Worm (Caenorhabditis elegans) whole organism, L1 larva: Measurements from ENCODE around the gene snb-7.

Source experiments
- C16A3.4 ChIP-seq: fragments of 150-350 bp; optimal IDR thresholded peaks from 2 replicates; lab custom pipeline; 2014; ENCODE audit warnings: missing biosample characterization, missing genetic modification characterization
- C34B4.2 ChIP-seq: sonication (generic microtip); optimal IDR thresholded peaks from 2 replicates; lab custom pipeline; 2017; ENCODE audit warnings: mild to moderate bottlenecking, missing genetic modification characterization, missing compliant biosample characterization
- aha-1 ChIP-seq: fragments of 150-350 bp; optimal IDR thresholded peaks from 2 replicates; lab custom pipeline; 2014; ENCODE audit warnings: missing biosample characterization, missing genetic modification characterization
- alr-1 ChIP-seq: fragments of 200-800 bp; sonication (Bioruptor generic); optimal IDR thresholded peaks from 2 replicates; lab custom pipeline; 2018; ENCODE audit warnings: borderline replicate concordance, mild to moderate bottlenecking, missing genetic modification characterization, missing compliant biosample characterization
- aly-2 ChIP-seq: fragments of 150-350 bp; optimal IDR thresholded peaks from 2 replicates; lab custom pipeline; 2014; ENCODE audit warnings: missing biosample characterization, missing genetic modification characterization
- ama-1 ChIP-seq: fragments of 150-350 bp; optimal IDR thresholded peaks from 2 replicates; lab custom pipeline; 2014
- blmp-1 ChIP-seq: fragments of 150-350 bp; optimal IDR thresholded peaks from 2 replicates; lab custom pipeline; 2014; ENCODE audit warnings: missing biosample characterization, missing genetic modification characterization
- ceh-90 ChIP-seq: sonication (generic microtip); optimal IDR thresholded peaks from 2 replicates; lab custom pipeline; 2016; ENCODE audit warnings: missing genetic modification characterization, missing compliant biosample characterization
- efl-1 ChIP-seq, 4 experiments: fragments of 150-350 bp; optimal IDR thresholded peaks in 3 of 4; peaks in 1 of 4; 1 replicate in 1 of 4; 2 replicates in 3 of 4; lab custom pipeline; 2014; ENCODE audit warnings: missing biosample characterization in 2 of 4, missing genetic modification characterization in 2 of 4, missing genetic modification reagents in 2 of 4
- elt-2 ChIP-seq: sonication (generic microtip); optimal IDR thresholded peaks from 2 replicates; lab custom pipeline; 2016; ENCODE audit warnings: missing genetic modification characterization, mild to moderate bottlenecking, inconsistent platforms, missing compliant biosample characterization, missing genetic modification reagents
- elt-3 ChIP-seq, 6 experiments: fragments of 150-350 bp in 1 of 6; sonication (generic microtip); optimal IDR thresholded peaks; 2 replicates each; lab custom pipeline; 2017 to 2018; ENCODE audit warnings: missing biosample characterization in 6 of 6, missing genetic modification characterization in 6 of 6, inconsistent platforms in 1 of 6
- fkh-10 ChIP-seq: sonication (generic microtip); optimal IDR thresholded peaks from 2 replicates; lab custom pipeline; 2017; ENCODE audit warnings: missing biosample characterization, missing genetic modification reagents, missing genetic modification characterization
- hlh-17 ChIP-seq: fragments of 200-800 bp; sonication (Bioruptor generic); optimal IDR thresholded peaks from 2 replicates; lab custom pipeline; 2018; ENCODE audit warnings: missing genetic modification characterization, mild to moderate bottlenecking, missing compliant biosample characterization, moderate library complexity, borderline replicate concordance
- hlh-4 ChIP-seq: sonication (generic microtip); optimal IDR thresholded peaks from 2 replicates; lab custom pipeline; 2016; ENCODE audit warnings: mild to moderate bottlenecking, missing genetic modification characterization, missing compliant biosample characterization
- irx-1 ChIP-seq: sonication (generic microtip); optimal IDR thresholded peaks from 2 replicates; lab custom pipeline; 2016; ENCODE audit warnings: missing genetic modification characterization, missing compliant biosample characterization
- lin-14 ChIP-seq: fragments of 200-800 bp; sonication (Bioruptor generic); optimal IDR thresholded peaks from 2 replicates; lab custom pipeline; 2018; ENCODE audit warnings: mild to moderate bottlenecking, missing genetic modification characterization, moderate library complexity, missing compliant biosample characterization
- lin-15B ChIP-seq: fragments of 150-350 bp; sonication (generic microtip); optimal IDR thresholded peaks from 3 replicates; lab custom pipeline; 2014; ENCODE audit warnings: missing biosample characterization, missing genetic modification characterization
- lin-35 ChIP-seq, 2 experiments: fragments of 150-350 bp; optimal IDR thresholded peaks; 2 replicates each; lab custom pipeline; 2014; ENCODE audit warnings: missing biosample characterization in 2 of 2, missing genetic modification characterization in 2 of 2, missing genetic modification reagents in 2 of 2
- lin-39 ChIP-seq: fragments of 150-350 bp; optimal IDR thresholded peaks from 2 replicates; lab custom pipeline; 2014; ENCODE audit warnings: missing biosample characterization, missing genetic modification reagents, missing genetic modification characterization
- lsy-2 ChIP-seq, 2 experiments: fragments of 150-350 bp; optimal IDR thresholded peaks; 2 replicates each; lab custom pipeline; 2014; ENCODE audit warnings: missing biosample characterization in 2 of 2, missing genetic modification characterization in 2 of 2
- mdl-1 ChIP-seq, 2 experiments: fragments of 150-350 bp; optimal IDR thresholded peaks; 2 replicates each; lab custom pipeline; 2014 to 2017; ENCODE audit warnings: missing biosample characterization in 2 of 2, missing genetic modification characterization in 2 of 2, inconsistent platforms in 1 of 2
- nhr-12 ChIP-seq: sonication (generic microtip); optimal IDR thresholded peaks from 2 replicates; lab custom pipeline; 2017; ENCODE audit warnings: missing biosample characterization, missing genetic modification characterization
- nhr-237 ChIP-seq: fragments of 150-350 bp; optimal IDR thresholded peaks from 2 replicates; lab custom pipeline; 2014; ENCODE audit warnings: missing biosample characterization, missing genetic modification characterization
- nhr-28 ChIP-seq: fragments of 150-350 bp; optimal IDR thresholded peaks from 2 replicates; lab custom pipeline; 2014; ENCODE audit warnings: missing biosample characterization, missing genetic modification characterization
- nhr-71 ChIP-seq: sonication (generic microtip); optimal IDR thresholded peaks from 2 replicates; lab custom pipeline; 2016; ENCODE audit warnings: mild to moderate bottlenecking, missing genetic modification characterization, moderate library complexity, missing compliant biosample characterization
- nhr-76 ChIP-seq: sonication (generic microtip); optimal IDR thresholded peaks from 2 replicates; lab custom pipeline; 2017; ENCODE audit warnings: missing biosample characterization, missing genetic modification characterization
- nhr-77 ChIP-seq: fragments of 150-350 bp; optimal IDR thresholded peaks from 2 replicates; lab custom pipeline; 2014; ENCODE audit warnings: missing biosample characterization, missing genetic modification characterization
- nhr-84 ChIP-seq: sonication (generic microtip); optimal IDR thresholded peaks from 2 replicates; lab custom pipeline; 2017; ENCODE audit warnings: missing biosample characterization, missing genetic modification characterization
- nhr-85 ChIP-seq: sonication (generic microtip); peaks from one replicate; lab custom pipeline; 2016; ENCODE audit warnings: missing genetic modification characterization, inconsistent platforms, missing compliant biosample characterization
- pax-3 ChIP-seq: fragments of 200-800 bp; sonication (Bioruptor generic); optimal IDR thresholded peaks from 2 replicates; lab custom pipeline; 2018; ENCODE audit warnings: mild to moderate bottlenecking, missing genetic modification characterization, moderate library complexity, missing compliant biosample characterization
- rnt-1 ChIP-seq: sonication (generic microtip); optimal IDR thresholded peaks from 2 replicates; lab custom pipeline; 2016; ENCODE audit warnings: mild to moderate bottlenecking, missing genetic modification characterization, moderate library complexity, missing compliant biosample characterization
- skn-1 ChIP-seq: fragments of 150-350 bp; optimal IDR thresholded peaks from 2 replicates; lab custom pipeline; 2014; ENCODE audit warnings: missing biosample characterization, missing genetic modification characterization
- snpc-4 ChIP-seq: fragments of 150-350 bp; optimal IDR thresholded peaks from 2 replicates; lab custom pipeline; 2014; ENCODE audit warnings: missing biosample characterization, missing genetic modification characterization
- snu-23 ChIP-seq: sonication (generic microtip); optimal IDR thresholded peaks from 2 replicates; lab custom pipeline; 2016; ENCODE audit warnings: missing genetic modification characterization, missing compliant biosample characterization
- sox-4 ChIP-seq: sonication (generic microtip); optimal IDR thresholded peaks from 2 replicates; lab custom pipeline; 2016; ENCODE audit warnings: missing genetic modification characterization, missing compliant biosample characterization
- unc-30 ChIP-seq: sonication (generic microtip); optimal IDR thresholded peaks from 2 replicates; lab custom pipeline; 2017; ENCODE audit warnings: missing biosample characterization, missing genetic modification characterization
- unc-62 ChIP-seq: fragments of 150-350 bp; optimal IDR thresholded peaks from 2 replicates; lab custom pipeline; 2014; ENCODE audit warnings: missing biosample characterization, missing genetic modification reagents, missing genetic modification characterization
- unc-86 ChIP-seq: sonication (generic microtip); optimal IDR thresholded peaks from 2 replicates; lab custom pipeline; 2016; ENCODE audit warnings: missing genetic modification characterization, missing compliant biosample characterization
- vab-15 ChIP-seq: sonication (generic microtip); optimal IDR thresholded peaks from 2 replicates; lab custom pipeline; 2017; ENCODE audit warnings: missing genotype, mild to moderate bottlenecking, missing genetic modification characterization, missing compliant biosample characterization
- zip-4 ChIP-seq: fragments of 200-800 bp; sonication (Bioruptor generic); optimal IDR thresholded peaks from 2 replicates; lab custom pipeline; 2018; ENCODE audit warnings: mild to moderate bottlenecking, missing genetic modification characterization, moderate library complexity, missing compliant biosample characterization
- ztf-11 ChIP-seq, 2 experiments: sonication (generic microtip); optimal IDR thresholded peaks; 2 replicates each; lab custom pipeline; 2016 to 2017; ENCODE audit warnings: missing genetic modification characterization in 2 of 2, missing biosample characterization in 1 of 2, missing compliant biosample characterization in 1 of 2
- ztf-4 ChIP-seq: fragments of 150-350 bp; optimal IDR thresholded peaks from 2 replicates; lab custom pipeline; 2014; ENCODE audit warnings: missing biosample characterization, missing genetic modification characterization

snb-7 gene

ce11 chrIV:12542011-12542410, 18.7 kb upstream of the snb-7 start, which contains the start of gene ham-1:
Gene ham-1 (plus strand): TSS chrIV:12542183.
- TF ChIP-seq lin-15B (tag; lab: Kevin White, UChicago) (no peak), mdl-1 (tag; optimal IDR thresholded peaks at IDR 0.05; lab: Kevin White, UChicago) (no peak), ztf-11 (tag; optimal IDR thresholded peaks at IDR 0.05; lab: Kevin White, UChicago) (no peak), unc-62 (GFP tag; lab: Kevin White, UChicago) (no peak), nhr-77 (tag; lab: Kevin White, UChicago) (no peak), ceh-90 (tag; lab: Kevin White, UChicago) (no peak), C16A3.4 (tag; lab: Kevin White, UChicago) (no peak)

DNA sequence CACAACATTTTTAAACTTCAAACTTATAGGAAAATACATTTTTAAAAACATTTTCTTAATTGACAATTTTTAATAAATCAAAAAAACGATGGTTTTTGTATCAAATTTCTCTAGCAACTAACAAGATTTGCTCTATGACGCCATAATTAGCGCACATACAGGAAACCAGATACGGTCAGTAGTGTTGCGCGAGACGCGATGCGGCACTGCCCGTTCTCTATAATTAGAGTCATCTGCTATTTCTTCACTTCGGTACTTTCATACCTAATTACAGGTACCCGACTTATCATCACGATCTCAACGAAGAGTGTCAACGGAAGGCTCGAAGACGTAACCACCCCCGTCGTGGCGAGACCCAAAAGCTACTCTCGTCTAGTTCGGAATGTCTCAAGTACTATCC, 16.0 kb upstream of the snb-7 start:
- no peak for TF ChIP-seq pax-3
- no peak for TF ChIP-seq aha-1 (tag; lab: Kevin White, UChicago)
- TF ChIP-seq nhr-28 (tag; lab: Kevin White, UChicago), result no peak
- no peak for TF ChIP-seq blmp-1 (tag; lab: Kevin White, UChicago)
- TF ChIP-seq aly-2 (tag; lab: Kevin White, UChicago), result no peak
- no peak for TF ChIP-seq irx-1 (tag; lab: Kevin White, UChicago)
- no peak for TF ChIP-seq nhr-237
- TF ChIP-seq C34B4.2, result no peak
- TF ChIP-seq unc-62 (GFP tag; lab: Kevin White, UChicago), result no peak

- TF ChIP-seq lin-14 (GFP tag; lab: Kevin White, UChicago) (peak; percentile 14), rnt-1 (no peak), nhr-12 (tag; lab: Kevin White, UChicago) (no peak), nhr-84 (tag; lab: Kevin White, UChicago) (no peak), efl-1 (optimal IDR thresholded peaks at IDR 0.05; lab: Kevin White, UChicago) (peak; percentile 27 to 43), efl-1 (GFP tag; optimal IDR thresholded peaks at IDR 0.05 in 1 of 2; lab: Kevin White, UChicago) (peak in 1 of 2 experiments; percentile 81), lsy-2 (tag; optimal IDR thresholded peaks at IDR 0.05; lab: Kevin White, UChicago) (peak in 1 of 2 experiments; percentile 35), unc-30 (no peak), snu-23 (GFP tag; lab: Kevin White, UChicago) (peak; percentile 2), sox-4 (tag; lab: Kevin White, UChicago) (no peak), blmp-1 (tag; lab: Kevin White, UChicago) (peak; percentile 37), ztf-4 (no peak)
Observed at ce11 chrIV:12545393-12545792, 15.3 kb upstream of the snb-7 start.

- no peak for TF ChIP-seq mdl-1 (tag; optimal IDR thresholded peaks at IDR 0.05; lab: Kevin White, UChicago)
- no peak for TF ChIP-seq skn-1 (tag; lab: Kevin White, UChicago)
- TF ChIP-seq nhr-76, result no peak
- no peak for TF ChIP-seq sox-4 (tag; lab: Kevin White, UChicago)
- TF ChIP-seq unc-62 (GFP tag; lab: Kevin White, UChicago), result no peak
- TF ChIP-seq fkh-10 (GFP tag; lab: Kevin White, UChicago), result no peak
- TF ChIP-seq lin-39 (tag; lab: Kevin White, UChicago), result no peak
- no peak for TF ChIP-seq ama-1 (lab: Kevin White, UChicago)
- TF ChIP-seq nhr-85 (tag; lab: Kevin White, UChicago), result no peak
- no peak for TF ChIP-seq hlh-17 (GFP tag; lab: Kevin White, UChicago)
- TF ChIP-seq elt-3 (tag; optimal IDR thresholded peaks at IDR 0.05; lab: Kevin White, UChicago), result no peak
- no peak for TF ChIP-seq elt-2 (tag; lab: Kevin White, UChicago)
- TF ChIP-seq, all 84 proteins: peak for 0
Observed at ce11 chrIV:12545902-12546301, 14.8 kb upstream of the snb-7 start.

ce11 chrIV:12547824-12548223, 12.8 kb upstream of the snb-7 start, which contains the start of gene ipmk-1:
Gene ipmk-1 (plus strand): TSS chrIV:12548124.
- TF ChIP-seq vab-15, result no peak
- TF ChIP-seq snpc-4 (tag; lab: Kevin White, UChicago), result no peak
- no peak for TF ChIP-seq nhr-71 (tag; lab: Kevin White, UChicago)
- no peak for TF ChIP-seq unc-30
- no peak for TF ChIP-seq zip-4 (GFP tag; lab: Kevin White, UChicago)
- no peak for TF ChIP-seq hlh-4 (tag; lab: Kevin White, UChicago)
- no peak for TF ChIP-seq nhr-84 (tag; lab: Kevin White, UChicago)
- no peak for TF ChIP-seq unc-86
- no peak for TF ChIP-seq lin-35 (GFP tag; optimal IDR thresholded peaks at IDR 0.05; lab: Kevin White, UChicago)
- TF ChIP-seq lin-15B (tag; lab: Kevin White, UChicago), result no peak
- no peak for TF ChIP-seq alr-1 (tag; lab: Kevin White, UChicago)
- TF ChIP-seq, all 84 proteins: peak for 0
